Worm (Caenorhabditis elegans): ENCODE data around the gene ckc-1.

The ckc-1 gene

DNA sequence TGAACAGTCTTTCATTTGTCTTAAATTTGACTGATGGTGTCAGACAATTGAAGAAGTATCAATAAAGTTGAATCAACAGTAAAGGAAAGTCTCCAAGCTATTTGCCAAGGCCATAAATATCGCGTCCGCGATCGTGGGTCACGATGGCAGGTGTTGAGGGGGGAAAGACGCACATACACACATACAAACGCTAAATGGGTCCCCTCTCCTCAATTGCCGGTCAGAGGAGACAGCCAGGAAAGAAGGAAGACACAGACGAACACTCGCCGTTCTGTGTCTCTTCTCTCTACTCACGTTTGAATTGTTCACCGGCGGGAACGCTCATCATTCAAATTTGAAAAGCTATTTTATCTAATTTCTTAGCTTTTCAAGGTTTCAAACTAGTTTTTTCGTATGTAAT, 35.5 kb upstream of the ckc-1 start (continued):
- TF ChIP-seq alr-1 (tag; optimal IDR thresholded peaks at IDR 0.05) (no peak), F13H6.1 (tag; optimal IDR thresholded peaks at IDR 0.05) (peak; percentile 63), ZK546.5 (tag; optimal IDR thresholded peaks at IDR 0.05) (no peak), sma-3 (GFP tag; optimal IDR thresholded peaks at IDR 0.05) (peak; percentile 10), lin-39 (tag; optimal IDR thresholded peaks at IDR 0.05) (no peak), nhr-237 (tag; optimal IDR thresholded peaks at IDR 0.05) (no peak), peb-1 (tag; optimal IDR thresholded peaks at IDR 0.05) (no peak), aly-2 (tag; optimal IDR thresholded peaks at IDR 0.05) (no peak), C34F6.9 (tag; optimal IDR thresholded peaks at IDR 0.05) (peak; percentile 60), mdl-1 (tag; optimal IDR thresholded peaks at IDR 0.05) (no peak)

DNA sequence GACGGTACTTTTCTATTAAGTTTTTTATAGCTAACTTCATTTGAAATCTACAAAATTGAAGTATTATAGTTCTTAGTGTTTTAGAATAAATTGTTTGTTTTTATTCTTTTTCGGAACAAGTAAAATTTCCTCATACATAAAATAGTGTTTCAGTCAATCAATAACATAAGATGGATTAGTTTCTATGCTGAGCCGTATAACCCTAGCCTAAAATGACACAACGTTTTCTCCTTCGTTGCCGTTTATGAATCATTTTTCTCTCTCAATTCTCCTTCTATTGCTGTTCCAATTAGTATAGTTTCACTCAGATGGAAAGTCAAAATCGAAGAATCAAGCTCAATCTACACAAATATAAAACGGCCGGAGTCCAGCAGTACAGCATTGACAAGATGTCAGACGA, 34.2 kb upstream of the ckc-1 start, which contains the start of gene rgs-7:
Gene rgs-7 (plus strand): TSS at position 301 of the 400 bp plus-strand sequence.
- TF ChIP-seq nhr-25 (tag; optimal IDR thresholded peaks at IDR 0.05) (no peak), lin-13 (GFP tag; optimal IDR thresholded peaks at IDR 0.05) (no peak), unc-62 (GFP tag; optimal IDR thresholded peaks at IDR 0.05) (no peak), nhr-21 (tag; optimal IDR thresholded peaks at IDR 0.05) (no peak), zag-1 (tag; optimal IDR thresholded peaks at IDR 0.05) (no peak)

DNA sequence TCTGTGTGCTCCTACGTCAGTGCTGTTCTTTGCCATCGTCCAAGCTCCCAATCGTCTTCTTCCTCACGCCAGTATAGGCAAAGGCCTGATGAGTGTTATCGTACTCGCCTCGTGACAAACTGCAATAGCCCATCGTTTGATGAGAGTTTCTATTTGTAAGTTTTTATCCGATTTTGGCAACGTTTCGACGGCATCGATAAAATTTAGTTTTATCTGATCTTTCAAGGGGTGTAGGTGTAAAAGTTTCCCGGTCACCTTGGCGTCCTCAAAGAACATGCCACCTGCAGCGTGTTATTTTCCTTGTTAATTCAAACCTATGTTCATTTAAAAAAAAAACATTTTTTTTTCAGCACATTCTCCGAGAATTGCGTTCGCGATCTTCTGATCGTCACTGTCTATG, 29.3 kb upstream of the ckc-1 start:
- TF ChIP-seq unc-39 (tag; optimal IDR thresholded peaks at IDR 0.05) (no peak), elt-1 (tag; optimal IDR thresholded peaks at IDR 0.05) (no peak), ztf-1 (GFP tag; conservative IDR thresholded peaks at IDR 0.05) (no peak), ceh-16 (tag; optimal IDR thresholded peaks at IDR 0.05) (peak; percentile 8)

DNA sequence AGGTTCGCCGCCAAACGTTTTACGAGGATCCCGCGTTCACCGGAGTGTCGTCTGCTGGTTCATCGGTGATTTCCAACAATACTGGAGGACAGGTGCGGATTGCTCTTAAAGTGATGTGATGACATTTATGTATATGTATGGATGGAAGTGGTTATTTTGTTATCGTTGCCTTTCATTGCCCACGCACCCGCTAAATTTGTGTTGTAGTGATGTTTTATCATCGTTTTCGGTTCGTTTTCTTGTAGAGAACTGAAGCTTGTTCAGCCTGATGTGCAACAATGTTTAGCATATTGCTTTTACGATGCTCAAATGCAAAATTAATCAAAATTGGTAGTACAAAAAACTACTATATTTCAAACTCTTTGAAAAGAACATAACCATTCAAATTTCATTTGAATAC, 28.6 kb upstream of the ckc-1 start:
- peak; percentile 39 for TF ChIP-seq fos-1 (tag; optimal IDR thresholded peaks at IDR 0.05)
- no peak for TF ChIP-seq lsy-2 (tag; optimal IDR thresholded peaks at IDR 0.05)
- TF ChIP-seq skn-1 (tag; optimal IDR thresholded peaks at IDR 0.05) = no peak

DNA sequence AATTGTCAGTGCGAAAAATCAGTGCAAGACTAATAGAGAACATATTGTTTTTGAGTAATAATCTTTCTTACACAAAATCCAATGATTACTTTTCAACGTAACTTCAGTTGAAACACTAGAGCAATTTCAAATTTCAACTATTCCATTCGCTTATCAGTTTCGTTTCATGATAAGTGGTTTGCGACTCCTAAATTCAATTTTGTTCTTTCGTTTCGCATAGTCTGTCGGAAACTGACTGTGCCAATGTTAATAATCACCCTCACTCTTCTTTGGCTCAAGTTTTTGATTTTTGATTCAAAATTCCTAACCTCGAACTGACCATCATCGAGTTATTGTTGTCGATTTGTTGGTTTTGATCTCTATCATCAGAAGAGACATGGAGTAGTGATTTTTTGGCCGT, 27.7 kb upstream of the ckc-1 start:
- TF ChIP-seq C34F6.9 (tag; optimal IDR thresholded peaks at IDR 0.05) (no peak), fos-1 (tag; optimal IDR thresholded peaks at IDR 0.05) (peak; percentile 71)

DNA sequence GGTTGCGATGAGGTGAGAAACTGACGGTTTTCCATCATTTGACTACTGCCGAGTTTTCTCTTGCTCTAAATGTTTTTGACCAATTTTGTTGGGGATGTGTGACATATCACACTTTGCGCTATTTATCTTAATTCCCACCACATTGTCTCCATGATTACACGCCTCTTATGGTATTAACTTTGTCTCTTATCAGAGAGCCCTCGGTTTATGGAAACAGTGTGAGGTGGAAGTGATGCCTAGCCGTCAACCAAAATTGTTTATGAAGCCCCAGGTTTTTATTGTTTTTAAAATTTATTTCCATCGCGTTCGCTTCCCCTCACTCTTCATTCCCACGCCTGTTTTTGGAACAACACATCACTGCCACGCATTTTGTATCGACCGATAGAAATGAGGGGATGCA, 25.2 kb upstream of the ckc-1 start:
- TF ChIP-seq sma-9 (GFP tag; optimal IDR thresholded peaks at IDR 0.05) = peak; percentile 22
- no peak for TF ChIP-seq sma-9 (tag; optimal IDR thresholded peaks at IDR 0.05)
- TF ChIP-seq zag-1 (tag; optimal IDR thresholded peaks at IDR 0.05) = no peak
- peak; percentile 17 for TF ChIP-seq fos-1 (tag; optimal IDR thresholded peaks at IDR 0.05)

DNA sequence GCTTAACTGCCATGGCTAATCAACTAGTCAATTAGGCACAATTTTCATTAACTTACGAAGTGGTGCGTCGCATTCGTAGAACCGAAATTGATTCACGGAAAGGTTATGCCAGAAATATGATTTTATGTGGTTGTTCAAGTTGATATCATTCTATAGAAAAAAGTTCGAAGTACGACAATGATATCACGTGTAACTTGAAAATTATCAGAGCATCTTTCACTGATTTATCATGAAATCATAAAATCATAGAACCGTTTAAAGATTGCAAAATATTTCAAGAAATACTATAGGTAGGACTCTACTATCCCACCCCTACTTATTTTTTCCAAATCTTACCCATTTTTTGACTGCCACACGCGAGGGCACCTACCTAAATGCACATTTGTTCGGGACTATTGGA, 23.5 kb upstream of the ckc-1 start:
- no peak for TF ChIP-seq blmp-1 (tag; optimal IDR thresholded peaks at IDR 0.05; ENCODE audit: insufficient read depth)
- no peak for TF ChIP-seq sma-3 (GFP tag; optimal IDR thresholded peaks at IDR 0.05)
- TF ChIP-seq fos-1 (tag; optimal IDR thresholded peaks at IDR 0.05) = peak; percentile 39
- TF ChIP-seq sem-4 (tag; optimal IDR thresholded peaks at IDR 0.05) = no peak
- TF ChIP-seq F13H6.1 (tag; optimal IDR thresholded peaks at IDR 0.05) = no peak
- no peak for TF ChIP-seq dmd-4 (tag; optimal IDR thresholded peaks at IDR 0.05)
- no peak for TF ChIP-seq sma-9 (GFP tag; optimal IDR thresholded peaks at IDR 0.05)
- TF ChIP-seq sma-9 (tag; optimal IDR thresholded peaks at IDR 0.05) = no peak
- no peak for TF ChIP-seq peb-1 (tag; optimal IDR thresholded peaks at IDR 0.05)

DNA sequence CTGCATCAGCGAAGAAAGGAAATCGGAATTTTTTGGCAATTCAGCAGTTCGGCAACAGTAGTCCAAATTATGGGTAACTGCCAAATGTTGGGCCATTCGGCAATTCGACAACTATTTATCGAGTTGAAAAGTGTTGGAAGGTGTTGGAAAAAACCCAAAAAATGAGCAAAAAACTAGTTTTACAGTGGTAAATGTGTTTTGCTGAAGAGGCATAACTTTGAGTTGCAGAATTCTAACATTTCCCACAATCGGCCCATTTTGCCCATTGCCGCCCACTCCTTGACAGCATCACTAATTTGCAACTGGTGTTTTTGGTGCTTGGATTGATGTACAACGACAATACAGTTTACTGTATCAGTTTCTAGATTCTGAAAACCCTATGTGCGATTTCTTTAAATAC, 22.7 kb upstream of the ckc-1 start:
- TF ChIP-seq gmeb-1 (tag; optimal IDR thresholded peaks at IDR 0.05) (no peak), nhr-11 (tag; optimal IDR thresholded peaks at IDR 0.05) (no peak), sem-4 (tag; optimal IDR thresholded peaks at IDR 0.05) (no peak), snpc-4 (tag; optimal IDR thresholded peaks at IDR 0.05) (no peak), lin-11 (tag; optimal IDR thresholded peaks at IDR 0.05) (no peak), nhr-6 (tag; optimal IDR thresholded peaks at IDR 0.05) (no peak), egl-27 (tag; optimal IDR thresholded peaks at IDR 0.05) (no peak)
